Worm (Caenorhabditis elegans) whole organism, L3 larva: ENCODE data around the gene R04E5.9.

Experiments
- ceh-28 ChIP-seq: fragments of 150-350 bp; optimal IDR thresholded peaks from 2 replicates; lab custom pipeline; 2014; ENCODE audit warnings: missing biosample characterization, missing genetic modification reagents, missing genetic modification characterization
- ceh-82 ChIP-seq: fragments of 150-350 bp; optimal IDR thresholded peaks from 2 replicates; lab custom pipeline; 2014; ENCODE audit warnings: missing biosample characterization, missing genetic modification characterization
- egl-27 ChIP-seq: sonication (generic microtip); optimal IDR thresholded peaks from 4 replicates; lab custom pipeline; 2017; ENCODE audit warnings: missing biosample characterization, missing genetic modification reagents, missing genetic modification characterization
- hmg-11 ChIP-seq: sonication (generic microtip); optimal IDR thresholded peaks from 2 replicates; lab custom pipeline; 2016; ENCODE audit warnings: missing genetic modification characterization, missing compliant biosample characterization
- nhr-25 ChIP-seq: sonication (generic microtip); optimal IDR thresholded peaks from 2 replicates; lab custom pipeline; 2017; ENCODE audit warnings: missing biosample characterization, missing genetic modification characterization
- nhr-77 ChIP-seq: fragments of 150-350 bp; optimal IDR thresholded peaks from 2 replicates; lab custom pipeline; 2014; ENCODE audit warnings: missing biosample characterization, missing genetic modification characterization
- zag-1 ChIP-seq: fragments of 150-350 bp; optimal IDR thresholded peaks from 2 replicates; lab custom pipeline; 2014; ENCODE audit warnings: missing biosample characterization, missing genetic modification characterization

- TF ChIP-seq zag-1 (tag; lab: Kevin White, UChicago) (no peak), nhr-25 (tag; lab: Kevin White, UChicago) (no peak), egl-27 (tag; lab: Kevin White, UChicago) (no peak), ceh-82 (tag; lab: Kevin White, UChicago) (no peak), ceh-28 (tag; lab: Kevin White, UChicago) (no peak), nhr-77 (no peak), hmg-11 (tag; lab: Kevin White, UChicago) (no peak)
Measured at ce11 chrX:8824437-8824836, 13.5 kb upstream of the R04E5.9 start, which contains the start of gene ifd-1.
